Worm (Caenorhabditis elegans): Measurements from ENCODE around the gene flp-23.

DNA sequence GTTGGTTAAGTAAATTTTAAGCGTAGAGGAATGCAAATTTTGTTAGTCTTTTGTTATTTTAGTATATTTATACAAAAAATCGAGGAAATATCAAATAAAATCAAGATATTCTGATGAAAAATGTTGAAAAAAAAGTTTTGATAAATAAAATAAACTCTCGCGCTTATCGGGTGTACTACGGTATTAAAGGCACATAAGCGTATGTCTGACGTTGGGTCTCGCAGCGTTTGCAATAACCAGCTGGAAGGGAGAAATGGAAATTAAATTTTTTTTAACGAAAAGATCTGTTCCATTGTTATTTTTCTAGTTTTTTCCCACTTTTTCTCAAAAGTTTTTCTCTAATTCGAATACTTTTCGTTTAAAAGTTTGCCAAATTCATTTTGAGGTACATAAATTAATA lies 38.6 kb downstream of the flp-23 start:
- TF ChIP-seq unc-62 (GFP tag; optimal IDR thresholded peaks at IDR 0.05) (no peak), lsy-2 (tag; optimal IDR thresholded peaks at IDR 0.05) (no peak), egl-27 (tag; optimal IDR thresholded peaks at IDR 0.05) (no peak), ztf-1 (GFP tag; conservative IDR thresholded peaks at IDR 0.05) (no peak), nhr-237 (tag; optimal IDR thresholded peaks at IDR 0.05) (no peak), ceh-16 (tag; optimal IDR thresholded peaks at IDR 0.05) (no peak), skn-1 (tag; optimal IDR thresholded peaks at IDR 0.05) (no peak), nhr-11 (tag; optimal IDR thresholded peaks at IDR 0.05) (no peak), unc-39 (tag; optimal IDR thresholded peaks at IDR 0.05) (no peak)

Measured in whole organism, L2 larva.